Worm (Caenorhabditis elegans) whole organism, L1 larva: ENCODE data around the gene C02E7.7.

Experiments used
- C34B4.2 ChIP-seq: sonication (generic microtip); optimal IDR thresholded peaks from 2 replicates; lab custom pipeline; 2017; ENCODE audit warnings: mild to moderate bottlenecking, missing genetic modification characterization, missing compliant biosample characterization
- alr-1 ChIP-seq: fragments of 200-800 bp; sonication (Bioruptor generic); optimal IDR thresholded peaks from 2 replicates; lab custom pipeline; 2018; ENCODE audit warnings: borderline replicate concordance, mild to moderate bottlenecking, missing genetic modification characterization, missing compliant biosample characterization
- ama-1 ChIP-seq: fragments of 150-350 bp; optimal IDR thresholded peaks from 2 replicates; lab custom pipeline; 2014
- blmp-1 ChIP-seq: fragments of 150-350 bp; optimal IDR thresholded peaks from 2 replicates; lab custom pipeline; 2014; ENCODE audit warnings: missing biosample characterization, missing genetic modification characterization
- ceh-63 ChIP-seq: fragments of 200-800 bp; sonication (Bioruptor generic); optimal IDR thresholded peaks from 2 replicates; lab custom pipeline; 2018; ENCODE audit warnings: mild to moderate bottlenecking, missing genetic modification characterization, missing compliant biosample characterization
- dpl-1 ChIP-seq, 3 experiments: fragments of 150-350 bp in 2 of 3; sonication (generic microtip) in 1 of 3; optimal IDR thresholded peaks; 2 replicates each; lab custom pipeline; 2014 to 2017; ENCODE audit warnings: missing biosample characterization in 3 of 3, missing genetic modification characterization in 3 of 3, missing genetic modification reagents in 3 of 3
- dsc-1 ChIP-seq: sonication (generic microtip); optimal IDR thresholded peaks from 2 replicates; lab custom pipeline; 2016; ENCODE audit warnings: mild to moderate bottlenecking, missing genetic modification characterization, missing compliant biosample characterization
- efl-1 ChIP-seq, 4 experiments: fragments of 150-350 bp; optimal IDR thresholded peaks in 3 of 4; peaks in 1 of 4; 1 replicate in 1 of 4; 2 replicates in 3 of 4; lab custom pipeline; 2014; ENCODE audit warnings: missing biosample characterization in 2 of 4, missing genetic modification characterization in 2 of 4, missing genetic modification reagents in 2 of 4
- elt-2 ChIP-seq: sonication (generic microtip); optimal IDR thresholded peaks from 2 replicates; lab custom pipeline; 2016; ENCODE audit warnings: missing genetic modification characterization, mild to moderate bottlenecking, inconsistent platforms, missing compliant biosample characterization, missing genetic modification reagents
- elt-3 ChIP-seq, 6 experiments: fragments of 150-350 bp in 1 of 6; sonication (generic microtip); optimal IDR thresholded peaks; 2 replicates each; lab custom pipeline; 2017 to 2018; ENCODE audit warnings: missing biosample characterization in 6 of 6, missing genetic modification characterization in 6 of 6, inconsistent platforms in 1 of 6
- grh-1 ChIP-seq: fragments of 200-800 bp; sonication (Bioruptor generic); IDR thresholded peaks from 2 replicates; pipeline ENCODE4 v1.3.6; 2022; ENCODE audit warnings: missing genetic modification reagents, missing genetic modification characterization, missing compliant biosample characterization
- hlh-17 ChIP-seq: fragments of 200-800 bp; sonication (Bioruptor generic); optimal IDR thresholded peaks from 2 replicates; lab custom pipeline; 2018; ENCODE audit warnings: missing genetic modification characterization, mild to moderate bottlenecking, missing compliant biosample characterization, moderate library complexity, borderline replicate concordance
- hlh-4 ChIP-seq: sonication (generic microtip); optimal IDR thresholded peaks from 2 replicates; lab custom pipeline; 2016; ENCODE audit warnings: mild to moderate bottlenecking, missing genetic modification characterization, missing compliant biosample characterization
- irx-1 ChIP-seq: sonication (generic microtip); optimal IDR thresholded peaks from 2 replicates; lab custom pipeline; 2016; ENCODE audit warnings: missing genetic modification characterization, missing compliant biosample characterization
- jun-1 ChIP-seq: fragments of 150-350 bp; optimal IDR thresholded peaks from 2 replicates; lab custom pipeline; 2014; ENCODE audit warnings: missing biosample characterization, missing genetic modification reagents, missing genetic modification characterization
- lin-14 ChIP-seq: fragments of 200-800 bp; sonication (Bioruptor generic); optimal IDR thresholded peaks from 2 replicates; lab custom pipeline; 2018; ENCODE audit warnings: mild to moderate bottlenecking, missing genetic modification characterization, moderate library complexity, missing compliant biosample characterization
- lin-35 ChIP-seq, 2 experiments: fragments of 150-350 bp; optimal IDR thresholded peaks; 2 replicates each; lab custom pipeline; 2014; ENCODE audit warnings: missing biosample characterization in 2 of 2, missing genetic modification characterization in 2 of 2, missing genetic modification reagents in 2 of 2
- mab-9 ChIP-seq: fragments of 200-800 bp; sonication (Bioruptor generic); IDR thresholded peaks from 2 replicates; pipeline ENCODE4 v1.3.6; 2022; ENCODE audit warnings: missing genetic modification reagents, missing genetic modification characterization, missing compliant biosample characterization
- mdl-1 ChIP-seq, 2 experiments: fragments of 150-350 bp; optimal IDR thresholded peaks; 2 replicates each; lab custom pipeline; 2014 to 2017; ENCODE audit warnings: missing biosample characterization in 2 of 2, missing genetic modification characterization in 2 of 2, inconsistent platforms in 1 of 2
- mef-2 ChIP-seq: fragments of 150-350 bp; optimal IDR thresholded peaks from 2 replicates; lab custom pipeline; 2014; ENCODE audit warnings: missing biosample characterization, missing genetic modification characterization
- nhr-19 ChIP-seq: fragments of 200-800 bp; sonication (Bioruptor generic); conservative IDR thresholded peaks from 2 replicates; pipeline ENCODE4 v1.3.6; 2022; ENCODE audit warnings: missing genetic modification characterization, missing compliant biosample characterization
- nhr-20 ChIP-seq: sonication (generic microtip); optimal IDR thresholded peaks from 2 replicates; lab custom pipeline; 2016; ENCODE audit warnings: mild to moderate bottlenecking, missing genetic modification characterization, missing compliant biosample characterization
- nhr-237 ChIP-seq: fragments of 150-350 bp; optimal IDR thresholded peaks from 2 replicates; lab custom pipeline; 2014; ENCODE audit warnings: missing biosample characterization, missing genetic modification characterization
- nhr-47 ChIP-seq: sonication (generic microtip); optimal IDR thresholded peaks from 2 replicates; lab custom pipeline; 2016; ENCODE audit warnings: mild to moderate bottlenecking, missing genetic modification characterization, moderate library complexity, missing compliant biosample characterization
- nhr-71 ChIP-seq: sonication (generic microtip); optimal IDR thresholded peaks from 2 replicates; lab custom pipeline; 2016; ENCODE audit warnings: mild to moderate bottlenecking, missing genetic modification characterization, moderate library complexity, missing compliant biosample characterization
- nhr-84 ChIP-seq: sonication (generic microtip); optimal IDR thresholded peaks from 2 replicates; lab custom pipeline; 2017; ENCODE audit warnings: missing biosample characterization, missing genetic modification characterization
- nhr-85 ChIP-seq: sonication (generic microtip); peaks from one replicate; lab custom pipeline; 2016; ENCODE audit warnings: missing genetic modification characterization, inconsistent platforms, missing compliant biosample characterization
- pag-3 ChIP-seq: sonication (generic microtip); optimal IDR thresholded peaks from 2 replicates; lab custom pipeline; 2017; ENCODE audit warnings: missing genetic modification characterization, mild to moderate bottlenecking, missing compliant biosample characterization, antibody characterized with exemption, borderline replicate concordance; ENCODE audit not compliant: insufficient read depth
- rnt-1 ChIP-seq: sonication (generic microtip); optimal IDR thresholded peaks from 2 replicates; lab custom pipeline; 2016; ENCODE audit warnings: mild to moderate bottlenecking, missing genetic modification characterization, moderate library complexity, missing compliant biosample characterization
- skn-1 ChIP-seq: fragments of 150-350 bp; optimal IDR thresholded peaks from 2 replicates; lab custom pipeline; 2014; ENCODE audit warnings: missing biosample characterization, missing genetic modification characterization
- unc-86 ChIP-seq: sonication (generic microtip); optimal IDR thresholded peaks from 2 replicates; lab custom pipeline; 2016; ENCODE audit warnings: missing genetic modification characterization, missing compliant biosample characterization
- unc-98 ChIP-seq: fragments of 200-800 bp; sonication (Bioruptor generic); IDR thresholded peaks from 2 replicates; pipeline ENCODE4 v1.3.6; 2022; ENCODE audit warnings: missing genetic modification characterization, missing compliant biosample characterization
- xbp-1 ChIP-seq: sonication (generic microtip); optimal IDR thresholded peaks from 2 replicates; lab custom pipeline; 2016; ENCODE audit warnings: missing genetic modification characterization, missing compliant biosample characterization
- ztf-4 ChIP-seq: fragments of 150-350 bp; optimal IDR thresholded peaks from 2 replicates; lab custom pipeline; 2014; ENCODE audit warnings: missing biosample characterization, missing genetic modification characterization

The C02E7.7 gene

ce11 chrV:4967238-4967637 lies 48.9 kb upstream of the C02E7.7 start (continued):
- TF ChIP-seq nhr-19 (GFP tag; lab: Robert Waterston, UW) (no peak), pag-3 (tag; lab: Kevin White, UChicago) (no peak), unc-86 (tag; lab: Kevin White, UChicago) (no peak), nhr-237 (no peak), ztf-4 (tag; lab: Kevin White, UChicago) (no peak)

- TF ChIP-seq mdl-1 (tag; optimal IDR thresholded peaks at IDR 0.05; lab: Kevin White, UChicago) (no peak), rnt-1 (tag; lab: Kevin White, UChicago) (no peak), mef-2 (tag; lab: Kevin White, UChicago) (no peak), irx-1 (no peak), mab-9 (GFP tag; lab: Robert Waterston, UW) (no peak), elt-2 (tag; lab: Kevin White, UChicago) (no peak), nhr-85 (tag; lab: Kevin White, UChicago) (peak; percentile 77), efl-1 (optimal IDR thresholded peaks at IDR 0.05; lab: Kevin White, UChicago) (no peak), efl-1 (GFP tag; optimal IDR thresholded peaks at IDR 0.05 in 1 of 2; lab: Kevin White, UChicago) (peak in 1 of 2 experiments; percentile 78), hlh-17 (GFP tag; lab: Kevin White, UChicago) (no peak), nhr-71 (tag; lab: Kevin White, UChicago) (peak; percentile 7), ama-1 (lab: Kevin White, UChicago) (no peak), nhr-237 (no peak), skn-1 (tag; lab: Kevin White, UChicago) (no peak)
Observed at ce11 chrV:4965790-4966189, 47.4 kb upstream of the C02E7.7 start.

- TF ChIP-seq elt-2 (tag; lab: Kevin White, UChicago) (peak; percentile 64), nhr-85 (tag; lab: Kevin White, UChicago) (peak; percentile 57), jun-1 (no peak), lin-35 (GFP tag; optimal IDR thresholded peaks at IDR 0.05; lab: Kevin White, UChicago) (peak in 1 of 2 experiments; percentile 30)
Observed at ce11 chrV:4964671-4965420, 46.5 kb upstream of the C02E7.7 start.

- no peak for TF ChIP-seq grh-1 (GFP tag; lab: Robert Waterston, UW)
- peak; percentile 21 for TF ChIP-seq lin-14 (GFP tag; lab: Kevin White, UChicago)
- TF ChIP-seq nhr-84 (tag; lab: Kevin White, UChicago) = no peak
- no peak for TF ChIP-seq efl-1 (optimal IDR thresholded peaks at IDR 0.05; lab: Kevin White, UChicago)
- peak in 1 of 2 experiments; percentile 20 for TF ChIP-seq efl-1 (GFP tag; optimal IDR thresholded peaks at IDR 0.05 in 1 of 2; lab: Kevin White, UChicago)
- peak; percentile 27 for TF ChIP-seq dsc-1 (tag; lab: Kevin White, UChicago)
- TF ChIP-seq blmp-1 (tag; lab: Kevin White, UChicago) = no peak
- no peak for TF ChIP-seq dpl-1 (GFP tag; optimal IDR thresholded peaks at IDR 0.05; lab: Kevin White, UChicago)
- peak; percentile 22 for TF ChIP-seq nhr-71 (tag; lab: Kevin White, UChicago)
Observed at ce11 chrV:4964020-4964635, 45.8 kb upstream of the C02E7.7 start.

- TF ChIP-seq ceh-63 (no peak), nhr-47 (no peak), nhr-20 (tag; lab: Kevin White, UChicago) (no peak), unc-98 (GFP tag; lab: Robert Waterston, UW) (no peak), efl-1 (optimal IDR thresholded peaks at IDR 0.05; lab: Kevin White, UChicago) (no peak), efl-1 (GFP tag; optimal IDR thresholded peaks at IDR 0.05 in 1 of 2; lab: Kevin White, UChicago) (no peak), elt-3 (tag; optimal IDR thresholded peaks at IDR 0.05; lab: Kevin White, UChicago) (no peak), mdl-1 (tag; optimal IDR thresholded peaks at IDR 0.05; lab: Kevin White, UChicago) (no peak), hlh-4 (tag; lab: Kevin White, UChicago) (no peak), C34B4.2 (tag; lab: Kevin White, UChicago) (no peak), nhr-71 (tag; lab: Kevin White, UChicago) (no peak), alr-1 (tag; lab: Kevin White, UChicago) (no peak), irx-1 (no peak), xbp-1 (tag; lab: Kevin White, UChicago) (no peak)
Observed at ce11 chrV:4963606-4964005, 45.2 kb upstream of the C02E7.7 start.
